Worm (Caenorhabditis elegans) whole organism, L1 larva: ENCODE data around the gene B0457.6.

ENCODE experiments used
- blmp-1 ChIP-seq: fragments of 150-350 bp; optimal IDR thresholded peaks from 2 replicates; lab custom pipeline; 2014; ENCODE audit warnings: missing biosample characterization, missing genetic modification characterization
- elt-3 ChIP-seq, 6 experiments: fragments of 150-350 bp in 1 of 6; sonication (generic microtip); optimal IDR thresholded peaks; 2 replicates each; lab custom pipeline; 2017 to 2018; ENCODE audit warnings: missing biosample characterization in 6 of 6, missing genetic modification characterization in 6 of 6, inconsistent platforms in 1 of 6
- fkh-8 ChIP-seq: sonication (generic microtip); optimal IDR thresholded peaks from 2 replicates; lab custom pipeline; 2016; ENCODE audit warnings: mild to moderate bottlenecking, missing genetic modification characterization, missing compliant biosample characterization
- lsy-2 ChIP-seq, 2 experiments: fragments of 150-350 bp; optimal IDR thresholded peaks; 2 replicates each; lab custom pipeline; 2014; ENCODE audit warnings: missing biosample characterization in 2 of 2, missing genetic modification characterization in 2 of 2
- nhr-12 ChIP-seq: sonication (generic microtip); optimal IDR thresholded peaks from 2 replicates; lab custom pipeline; 2017; ENCODE audit warnings: missing biosample characterization, missing genetic modification characterization
- nhr-237 ChIP-seq: fragments of 150-350 bp; optimal IDR thresholded peaks from 2 replicates; lab custom pipeline; 2014; ENCODE audit warnings: missing biosample characterization, missing genetic modification characterization
- nhr-77 ChIP-seq: fragments of 150-350 bp; optimal IDR thresholded peaks from 2 replicates; lab custom pipeline; 2014; ENCODE audit warnings: missing biosample characterization, missing genetic modification characterization
- tbx-2 ChIP-seq: sonication (generic microtip); optimal IDR thresholded peaks from 2 replicates; lab custom pipeline; 2016; ENCODE audit warnings: missing genetic modification characterization, missing compliant biosample characterization
- zag-1 ChIP-seq: fragments of 150-350 bp; optimal IDR thresholded peaks from 2 replicates; lab custom pipeline; 2014; ENCODE audit warnings: missing biosample characterization, missing genetic modification characterization

DNA sequence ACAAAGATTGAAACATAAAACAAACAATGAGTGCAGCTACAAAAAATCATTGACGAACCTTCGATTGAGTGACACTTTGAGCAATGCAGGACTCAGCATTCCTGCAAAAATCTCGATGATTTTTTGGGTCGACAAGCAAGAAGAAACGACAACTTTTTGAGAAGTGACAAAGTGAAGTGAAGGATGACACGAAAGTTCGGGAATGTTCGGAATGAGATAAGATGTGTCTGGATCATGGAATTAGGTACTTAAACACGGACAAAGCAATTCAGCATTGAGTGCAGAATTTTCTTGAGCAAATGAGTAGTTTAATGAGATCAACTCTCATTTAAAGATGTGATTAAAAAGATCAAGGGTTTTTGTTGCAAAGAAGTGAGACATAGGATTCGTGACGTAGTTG, 48.4 kb upstream of the B0457.6 start, which contains the start of gene T07D4.2:
- TF ChIP-seq lsy-2 (tag; optimal IDR thresholded peaks at IDR 0.05; lab: Kevin White, UChicago) (no peak), nhr-77 (tag; lab: Kevin White, UChicago) (no peak), nhr-12 (tag; lab: Kevin White, UChicago) (no peak), nhr-237 (tag; lab: Kevin White, UChicago) (no peak), tbx-2 (no peak), fkh-8 (tag; lab: Kevin White, UChicago) (no peak), blmp-1 (no peak), zag-1 (no peak), elt-3 (tag; optimal IDR thresholded peaks at IDR 0.05; lab: Kevin White, UChicago) (no peak)
